Fruit fly (Drosophila melanogaster): ENCODE results near the gene CG12375.

Gene CG12375

dm6 chr2L:8083427-8084295 lies 43.0 kb downstream of the CG12375 start (continued):
- TF ChIP-seq bsh (GFP tag; optimal IDR thresholded peaks at IDR 0.05) (no peak), tin (GFP tag; optimal IDR thresholded peaks at IDR 0.05) (no peak), CG3163 (GFP tag; optimal IDR thresholded peaks at IDR 0.05) (peak; percentile 65), CG8944 (GFP tag; optimal IDR thresholded peaks at IDR 0.05) (no peak), Pdp1 (GFP tag; optimal IDR thresholded peaks at IDR 0.05) (peak in 1 of 2 experiments; percentile 89), Nf-YB (GFP tag; optimal IDR thresholded peaks at IDR 0.05) (no peak), stwl (tag; optimal IDR thresholded peaks at IDR 0.05) (no peak), CG8089 (GFP tag; optimal IDR thresholded peaks at IDR 0.05) (no peak), Trl (optimal IDR thresholded peaks at IDR 0.05) (peak; percentile 81 to 93), Trl (GFP tag; optimal IDR thresholded peaks at IDR 0.05) (peak; percentile 29), odd (GFP tag; optimal IDR thresholded peaks at IDR 0.05) (no peak), CG1024 (GFP tag; IDR thresholded peaks at IDR 0.05) (no peak), cg (GFP tag; optimal IDR thresholded peaks at IDR 0.05) (peak; percentile 100), Nf-YC (tag; optimal IDR thresholded peaks at IDR 0.05) (no peak), CG7987 (GFP tag; optimal IDR thresholded peaks at IDR 0.05) (no peak), esg (GFP tag; conservative IDR thresholded peaks at IDR 0.05) (no peak), CG1603 (tag; optimal IDR thresholded peaks at IDR 0.05) (peak; percentile 13), bcd (GFP tag; optimal IDR thresholded peaks at IDR 0.05) (no peak), CG6654 (GFP tag; optimal IDR thresholded peaks at IDR 0.05) (no peak), CG9876 (GFP tag; optimal IDR thresholded peaks at IDR 0.05) (no peak), CG4328 (GFP tag; optimal IDR thresholded peaks at IDR 0.05) (no peak), H2.0 (GFP tag; IDR thresholded peaks at IDR 0.05) (no peak), CG18476 (GFP tag; optimal IDR thresholded peaks at IDR 0.05) (no peak), CG5245 (GFP tag; optimal IDR thresholded peaks at IDR 0.05) (no peak), MTF-1 (GFP tag; optimal IDR thresholded peaks at IDR 0.05; ENCODE audit: borderline replicate concordance) (peak; percentile 9), CHES-1-like (GFP tag; optimal IDR thresholded peaks at IDR 0.05) (no peak), unpg (GFP tag; optimal IDR thresholded peaks at IDR 0.05) (no peak), CG7271 (tag; optimal IDR thresholded peaks at IDR 0.05) (no peak), HLH4C (GFP tag; IDR thresholded peaks at IDR 0.05; ENCODE audit: partially characterized antibody) (no peak), corto (GFP tag; optimal IDR thresholded peaks at IDR 0.05) (no peak), CoRest (tag; optimal IDR thresholded peaks at IDR 0.05) (no peak), CG13424 (tag; optimal IDR thresholded peaks at IDR 0.05) (no peak), CG4424 (GFP tag; optimal IDR thresholded peaks at IDR 0.05) (no peak), CG11398 (GFP tag; optimal IDR thresholded peaks at IDR 0.05) (no peak), GATAe (GFP tag; conservative IDR thresholded peaks at IDR 0.05) (no peak), CG11560 (tag; IDR thresholded peaks at IDR 0.05) (no peak), cad (GFP tag; optimal IDR thresholded peaks at IDR 0.05) (no peak), fd64A (GFP tag; optimal IDR thresholded peaks at IDR 0.05) (no peak), CG4730 (GFP tag; IDR thresholded peaks at IDR 0.05) (no peak), CG18599 (GFP tag; optimal IDR thresholded peaks at IDR 0.05) (peak; percentile 41), Abd-B (GFP tag; optimal IDR thresholded peaks at IDR 0.05) (no peak), CG4854 (GFP tag; optimal IDR thresholded peaks at IDR 0.05) (no peak), chn (GFP tag; optimal IDR thresholded peaks at IDR 0.05) (no peak), nerfin-2 (GFP tag; IDR thresholded peaks at IDR 0.05; ENCODE audit: partially characterized antibody) (no peak), gcm (GFP tag; optimal IDR thresholded peaks at IDR 0.05) (no peak), ATbp (GFP tag; optimal IDR thresholded peaks at IDR 0.05) (no peak), CG7786 (GFP tag; optimal IDR thresholded peaks at IDR 0.05) (no peak), psq (GFP tag; optimal IDR thresholded peaks at IDR 0.05) (no peak), bab2 (GFP tag; optimal IDR thresholded peaks at IDR 0.05) (no peak)
